Worm (Caenorhabditis elegans): ENCODE results near the gene K10D2.5.
A peak's percentile ranks its signal among the peaks of the same experiment; 100 is the strongest.

K10D2.5 gene

DNA sequence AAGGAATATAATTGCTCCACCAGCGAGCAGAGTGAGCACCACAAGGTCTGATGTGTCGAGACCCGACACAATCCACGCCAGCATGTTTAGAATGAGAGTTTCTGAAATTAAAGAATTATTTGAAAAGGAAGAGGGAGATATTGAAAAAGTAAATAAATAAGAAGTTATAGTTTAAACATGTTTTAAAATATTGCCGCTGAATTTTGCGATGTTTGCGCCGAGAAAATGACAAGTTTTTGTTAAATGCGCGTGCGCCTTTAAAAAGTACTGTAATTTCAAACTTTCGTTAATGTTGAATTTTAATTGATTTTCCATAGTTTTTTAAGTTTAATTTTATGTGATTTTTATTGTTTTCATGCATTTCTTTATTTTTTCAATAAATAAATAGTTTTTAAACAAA is 27.1 kb downstream of the K10D2.5 start, which contains the start of gene emb-8:
emb-8 (minus strand) TSS at position 101 of the 400 bp plus-strand sequence.
- TF ChIP-seq ceh-100 (GFP tag; IDR thresholded peaks at IDR 0.05), result no peak
- TF ChIP-seq F33H1.4 (GFP tag; IDR thresholded peaks at IDR 0.05), result no peak
- no peak for TF ChIP-seq C06A6.2 (GFP tag; conservative IDR thresholded peaks at IDR 0.05)
- TF ChIP-seq egl-18 (GFP tag; IDR thresholded peaks at IDR 0.05), result 0 out of 2 replicates have a peak, but pooled peaks have one; percentile 31
- peak; percentile 32; the same call in 1 of the 2 replicates for TF ChIP-seq attf-6 (GFP tag; IDR thresholded peaks at IDR 0.05)
- no peak for TF ChIP-seq snpc-1.1 (tag; optimal IDR thresholded peaks at IDR 0.05; ENCODE audit: insufficient read depth)

DNA sequence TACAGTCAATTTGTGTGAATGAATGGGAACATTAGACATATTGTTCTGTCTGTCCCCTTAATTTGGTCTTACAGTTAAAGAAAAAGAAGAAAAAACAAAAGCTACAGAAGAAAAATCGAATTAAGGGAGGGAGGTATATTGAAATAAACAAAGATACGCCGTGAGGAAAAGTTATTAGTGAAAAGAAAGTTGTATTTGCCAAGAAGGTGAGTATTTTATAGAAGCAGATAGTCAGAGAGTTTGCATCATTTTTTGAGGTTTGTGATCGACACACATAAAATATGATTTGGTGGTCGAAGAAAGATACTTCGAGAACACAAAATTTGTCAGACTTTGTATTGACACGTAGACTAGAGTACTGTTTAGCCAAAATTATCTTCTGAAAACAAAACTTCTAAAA is 27.8 kb downstream of the K10D2.5 start:
- TF ChIP-seq pha-4 (tag; optimal IDR thresholded peaks at IDR 0.05), result peak; percentile 22
- peak; percentile 29 for TF ChIP-seq nhr-80 (tag; optimal IDR thresholded peaks at IDR 0.05)
- peak; percentile 1 for TF ChIP-seq lin-54 (GFP tag; optimal IDR thresholded peaks at IDR 0.05)
- TF ChIP-seq madf-8 (GFP tag; conservative IDR thresholded peaks at IDR 0.05), result no peak

DNA sequence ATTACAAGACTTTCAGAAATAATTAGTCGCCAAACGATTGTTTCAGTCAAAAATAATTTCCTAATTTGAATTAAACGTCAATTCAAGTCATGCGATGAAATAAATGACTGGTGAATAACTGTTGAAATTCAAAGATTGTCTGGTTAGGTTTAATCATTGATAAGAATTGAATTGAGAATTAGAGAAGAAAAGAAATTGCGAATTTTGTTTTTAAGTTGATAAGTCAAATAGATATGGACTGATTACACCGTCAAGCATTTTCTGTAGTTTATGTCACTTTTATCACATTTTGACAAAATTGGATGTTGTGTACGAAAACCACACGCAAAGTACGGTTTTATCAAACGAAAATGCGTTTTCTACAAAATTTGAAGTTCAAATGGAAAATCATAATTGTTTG is 28.7 kb downstream of the K10D2.5 start:
- TF ChIP-seq mes-4 (tag; optimal IDR thresholded peaks at IDR 0.05) (no peak), snpc-4 (GFP tag; optimal IDR thresholded peaks at IDR 0.05) (no peak), snpc-4 (tag; optimal IDR thresholded peaks at IDR 0.05) (peak in 1 of 4 experiments; percentile 17), aptf-2 (GFP tag; conservative IDR thresholded peaks at IDR 0.05) (no peak), unc-62 (GFP tag; optimal IDR thresholded peaks at IDR 0.05) (peak; percentile 82), atf-7 (tag; optimal IDR thresholded peaks at IDR 0.05) (peak; percentile 35), attf-5 (GFP tag; optimal IDR thresholded peaks at IDR 0.05) (peak; percentile 46), cebp-1 (GFP tag; IDR thresholded peaks at IDR 0.05) (no peak), cebp-1 (tag; optimal IDR thresholded peaks at IDR 0.05) (peak; percentile 37), tbp1 (GFP tag; optimal IDR thresholded peaks at IDR 0.05) (peak; percentile 11), nfyb-1 (GFP tag; IDR thresholded peaks at IDR 0.05) (no peak), nhr-80 (tag; optimal IDR thresholded peaks at IDR 0.05) (peak; percentile 90)

DNA sequence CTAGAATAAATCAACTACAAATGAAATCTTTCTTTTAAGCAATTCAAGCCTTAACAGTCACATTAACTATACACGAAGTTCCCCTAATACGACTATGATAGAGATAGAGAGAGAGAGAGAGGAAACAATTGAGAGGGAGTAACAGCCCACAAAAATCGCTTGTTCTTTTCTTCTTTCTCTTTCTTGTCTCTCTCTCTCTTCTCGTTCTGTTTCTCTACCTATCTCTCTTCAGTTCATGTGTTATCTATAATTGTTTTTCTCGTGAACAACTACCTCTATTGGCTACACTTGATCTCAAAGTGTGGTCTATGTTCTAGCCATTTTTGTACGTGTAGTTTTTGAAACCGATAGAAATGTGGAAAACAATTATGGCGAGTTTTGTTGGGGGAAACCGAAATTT is 30.1 kb downstream of the K10D2.5 start:
- TF ChIP-seq fkh-3 (tag; optimal IDR thresholded peaks at IDR 0.05) (no peak), ZK185.1 (tag; optimal IDR thresholded peaks at IDR 0.05; ENCODE audit: poor library complexity, severe bottlenecking) (peak; percentile 42), nhr-27 (tag; optimal IDR thresholded peaks at IDR 0.05) (no peak), egl-18 (GFP tag; IDR thresholded peaks at IDR 0.05) (no peak), cebp-1 (GFP tag; IDR thresholded peaks at IDR 0.05) (no peak), cebp-1 (tag; optimal IDR thresholded peaks at IDR 0.05) (peak; percentile 43), F10E7.11 (tag; optimal IDR thresholded peaks at IDR 0.05) (no peak), snpc-4 (GFP tag; optimal IDR thresholded peaks at IDR 0.05) (no peak), snpc-4 (tag; optimal IDR thresholded peaks at IDR 0.05) (peak in 2 of 4 experiments; percentile 18 to 20), tbp1 (GFP tag; optimal IDR thresholded peaks at IDR 0.05) (peak; percentile 15), hmg-1.2 (GFP tag; IDR thresholded peaks at IDR 0.05) (peak; percentile 47; the same call in 1 of the 2 replicates), D2030.7 (GFP tag; IDR thresholded peaks at IDR 0.05) (no peak), die-1 (tag; optimal IDR thresholded peaks at IDR 0.05) (peak; percentile 17), attf-5 (GFP tag; optimal IDR thresholded peaks at IDR 0.05) (peak; percentile 49), dox-1 (GFP tag; IDR thresholded peaks at IDR 0.05) (0 out of 2 replicates have a peak, but pooled peaks have one; percentile 44), ekl-4 (GFP tag; IDR thresholded peaks at IDR 0.05) (0 out of 2 replicates have a peak, but pooled peaks have one; percentile 57), ceh-27 (GFP tag; optimal IDR thresholded peaks at IDR 0.05) (peak; percentile 47), lin-40 (tag; optimal IDR thresholded peaks at IDR 0.05) (peak; percentile 70), lin-35 (GFP tag; optimal IDR thresholded peaks at IDR 0.05) (peak in 1 of 3 experiments; percentile 7), Y95B8A.8 (GFP tag; IDR thresholded peaks at IDR 0.05) (no peak), tlf-1 (GFP tag; optimal IDR thresholded peaks at IDR 0.05) (peak; percentile 18), nhr-80 (tag; optimal IDR thresholded peaks at IDR 0.05) (peak; percentile 66)

Measured in whole organism, young adult.